Fruit fly (Drosophila melanogaster) whole organism, embryonic: ENCODE measurements around the gene CG16736.

Experiments used
- BEAF-32 ChIP-seq: fragments of 200-800 bp; sonication (Bioruptor generic); optimal IDR thresholded peaks from 3 replicates; lab custom pipeline; 2017; ENCODE audit warnings: missing biosample characterization, missing genetic modification characterization, mild to moderate bottlenecking, moderate library complexity, missing genetic modification reagents
- Bdp1 ChIP-seq: fragments of 200-800 bp; sonication (Bioruptor generic); optimal IDR thresholded peaks from 3 replicates; lab custom pipeline; 2016; ENCODE audit warnings: missing biosample characterization, missing genetic modification characterization
- CG10543 ChIP-seq: fragments of 200-800 bp; sonication (Bioruptor generic); optimal IDR thresholded peaks from 3 replicates; lab custom pipeline; 2017; ENCODE audit warnings: missing biosample characterization, mild to moderate bottlenecking, missing genetic modification characterization, moderate library complexity
- CG11398 ChIP-seq: fragments of 200-800 bp; sonication (Bioruptor generic); optimal IDR thresholded peaks from 2 replicates; lab custom pipeline; 2016; ENCODE audit warnings: missing biosample characterization, missing genetic modification characterization
- CG11723 ChIP-seq: fragments of 200-800 bp; sonication (Bioruptor generic); optimal IDR thresholded peaks from 2 replicates; lab custom pipeline; 2017; ENCODE audit warnings: missing biosample characterization, mild to moderate bottlenecking, missing genetic modification characterization
- CG12155 ChIP-seq: fragments of 200-800 bp; sonication (Bioruptor generic); optimal IDR thresholded peaks from 3 replicates; lab custom pipeline; 2016; ENCODE audit warnings: missing biosample characterization, missing genetic modification characterization
- CG12219 ChIP-seq: fragments of 200-800 bp; sonication (Bioruptor generic); optimal IDR thresholded peaks from 3 replicates; lab custom pipeline; 2018; ENCODE audit warnings: missing biosample characterization, mild to moderate bottlenecking, missing genetic modification characterization
- CG12769 ChIP-seq: fragments of 200-800 bp; sonication (Bioruptor generic); optimal IDR thresholded peaks from 2 replicates; lab custom pipeline; 2019; ENCODE audit warnings: missing biosample characterization, mild to moderate bottlenecking, missing genetic modification characterization, moderate library complexity
- CG14860 ChIP-seq: fragments of 200-800 bp; sonication (Bioruptor generic); IDR thresholded peaks from 3 replicates; pipeline ENCODE4 v1.3.6; 2022; ENCODE audit warnings: missing biosample characterization, missing genetic modification characterization; ENCODE audit not compliant: partially characterized antibody
- CG15073 ChIP-seq: fragments of 200-800 bp; sonication (Bioruptor generic); optimal IDR thresholded peaks from 2 replicates; lab custom pipeline; 2016; ENCODE audit warnings: missing biosample characterization, missing genetic modification characterization
- CG17186 ChIP-seq: fragments of 200-800 bp; sonication (Bioruptor generic); optimal IDR thresholded peaks from 3 replicates; lab custom pipeline; 2017; ENCODE audit warnings: missing biosample characterization, missing genetic modification reagents, missing genetic modification characterization
- CG18476 ChIP-seq: fragments of 200-800 bp; sonication (Bioruptor generic); optimal IDR thresholded peaks from 2 replicates; lab custom pipeline; 2016; ENCODE audit warnings: missing biosample characterization, mild to moderate bottlenecking, missing genetic modification characterization
- CG18599 ChIP-seq: fragments of 200-800 bp; sonication (Bioruptor generic); optimal IDR thresholded peaks from 3 replicates; lab custom pipeline; 2017; ENCODE audit warnings: missing biosample characterization, missing genetic modification characterization, mild to moderate bottlenecking, moderate library complexity, missing genetic modification reagents
- CG34224 ChIP-seq: fragments of 200-800 bp; sonication (Bioruptor generic); IDR thresholded peaks from 3 replicates; pipeline ENCODE4 v1.3.6; 2022; ENCODE audit warnings: missing biosample characterization, missing genetic modification characterization; ENCODE audit not compliant: partially characterized antibody
- CG42726 ChIP-seq: fragments of 200-800 bp; sonication (Bioruptor generic); IDR thresholded peaks from 2 replicates; pipeline ENCODE4 v1.3.6; 2022; ENCODE audit warnings: missing biosample characterization, missing genetic modification characterization; ENCODE audit not compliant: partially characterized antibody
- CG4424 ChIP-seq: fragments of 200-800 bp; sonication (Bioruptor generic); optimal IDR thresholded peaks from 3 replicates; lab custom pipeline; 2016; ENCODE audit warnings: missing biosample characterization, missing genetic modification characterization
- CG4707 ChIP-seq: fragments of 200-800 bp; sonication (Bioruptor generic); optimal IDR thresholded peaks from 2 replicates; lab custom pipeline; 2018; ENCODE audit warnings: missing biosample characterization, mild to moderate bottlenecking, missing genetic modification characterization, moderate library complexity
- CG6654 ChIP-seq: fragments of 200-800 bp; sonication (Bioruptor generic); optimal IDR thresholded peaks from 2 replicates; lab custom pipeline; 2017; ENCODE audit warnings: missing biosample characterization, mild to moderate bottlenecking, missing genetic modification characterization
- CG8290 ChIP-seq, 3 experiments: fragments of 200-800 bp; sonication (Bioruptor generic); optimal IDR thresholded peaks; 2 replicates each; lab custom pipeline; 2016 to 2019; ENCODE audit warnings: missing biosample characterization in 3 of 3, missing genetic modification characterization in 3 of 3, mild to moderate bottlenecking in 2 of 3, moderate library complexity in 1 of 3
- CG8478 ChIP-seq: fragments of >200 bp; optimal IDR thresholded peaks from 2 replicates; lab custom pipeline; 2018
- CTCF ChIP-seq: fragments of 200-800 bp; sonication (Bioruptor generic); optimal IDR thresholded peaks from 2 replicates; lab custom pipeline; 2017; ENCODE audit warnings: missing biosample characterization, mild to moderate bottlenecking, missing genetic modification characterization, moderate library complexity
- Doc2 ChIP-seq: fragments of 200-800 bp; sonication (Bioruptor generic); IDR thresholded peaks from 2 replicates; pipeline ENCODE4 v1.3.6; 2022; ENCODE audit warnings: missing biosample characterization, missing genetic modification characterization
- Dref ChIP-seq: fragments of 200-800 bp; sonication (Bioruptor generic); IDR thresholded peaks from 2 replicates; pipeline ENCODE4 v1.3.6; 2022; ENCODE audit warnings: missing biosample characterization, missing genetic modification characterization
- E2f1 ChIP-seq: fragments of 200-800 bp; sonication (Bioruptor generic); IDR thresholded peaks from 2 replicates; pipeline ENCODE4 v1.3.6; 2022; ENCODE audit warnings: missing biosample characterization, missing genetic modification characterization
- E2f2 ChIP-seq: fragments of 200-800 bp; sonication (Bioruptor generic); IDR thresholded peaks from 2 replicates; pipeline ENCODE4 v1.3.6; 2022; ENCODE audit warnings: missing biosample characterization, missing genetic modification characterization
- Ets65A ChIP-seq: fragments of 200-800 bp; sonication (Bioruptor generic); peaks from one replicate; lab custom pipeline; 2016; ENCODE audit warnings: missing biosample characterization, missing genetic modification characterization
- Ets97D ChIP-seq: fragments of 200-800 bp; sonication (Bioruptor generic); optimal IDR thresholded peaks from 3 replicates; lab custom pipeline; 2016; ENCODE audit warnings: missing biosample characterization, missing genetic modification characterization
- Gsc ChIP-seq: fragments of 200-800 bp; sonication (Bioruptor generic); IDR thresholded peaks from 2 replicates; pipeline ENCODE4 v1.3.6; 2022; ENCODE audit warnings: missing biosample characterization, missing genetic modification characterization
- HLH3B ChIP-seq: fragments of 200-800 bp; sonication (Bioruptor generic); IDR thresholded peaks from 2 replicates; pipeline ENCODE4 v1.3.6; 2022; ENCODE audit warnings: missing biosample characterization, missing genetic modification characterization
- Hr51 ChIP-seq, 2 experiments: fragments of 200-800 bp; sonication (Bioruptor generic); optimal IDR thresholded peaks; 2 replicates in 1 of 2; 3 replicates in 1 of 2; lab custom pipeline; 2016 to 2018; ENCODE audit warnings: missing biosample characterization in 2 of 2, missing genetic modification characterization in 2 of 2, mild to moderate bottlenecking in 1 of 2, moderate library complexity in 1 of 2
- MBD-R2 ChIP-seq: fragments of 200-800 bp; sonication (Bioruptor generic); IDR thresholded peaks from 2 replicates; pipeline ENCODE4 v1.3.6; 2022; ENCODE audit warnings: missing biosample characterization, missing genetic modification characterization
- Ptx1 ChIP-seq: fragments of 200-800 bp; sonication (Bioruptor generic); IDR thresholded peaks from 2 replicates; pipeline ENCODE4 v1.3.6; 2022; ENCODE audit warnings: missing biosample characterization, missing genetic modification characterization
- ab ChIP-seq: fragments of 200-800 bp; sonication (Bioruptor generic); optimal IDR thresholded peaks from 2 replicates; lab custom pipeline; 2016; ENCODE audit warnings: missing biosample characterization, missing genetic modification characterization
- ac ChIP-seq: fragments of 200-800 bp; sonication (Bioruptor generic); optimal IDR thresholded peaks from 3 replicates; lab custom pipeline; 2017; ENCODE audit warnings: missing biosample characterization, mild to moderate bottlenecking, missing genetic modification characterization
- btn ChIP-seq: fragments of 200-800 bp; sonication (Bioruptor generic); optimal IDR thresholded peaks from 2 replicates; lab custom pipeline; 2016; ENCODE audit warnings: missing biosample characterization, missing genetic modification characterization
- cad ChIP-seq: fragments of >200 bp; optimal IDR thresholded peaks from 2 replicates; lab custom pipeline; 2017; ENCODE audit warnings: missing biosample characterization, missing genetic modification characterization
- dmrt99B ChIP-seq: fragments of 200-800 bp; sonication (Bioruptor generic); optimal IDR thresholded peaks from 2 replicates; lab custom pipeline; 2018; ENCODE audit warnings: missing biosample characterization, mild to moderate bottlenecking, missing genetic modification characterization, moderate library complexity
- emc ChIP-seq: fragments of 200-800 bp; sonication (Bioruptor generic); optimal IDR thresholded peaks from 2 replicates; lab custom pipeline; 2016; ENCODE audit warnings: missing biosample characterization, missing genetic modification characterization
- gcm ChIP-seq: fragments of 200-800 bp; sonication (Bioruptor generic); optimal IDR thresholded peaks from 2 replicates; lab custom pipeline; 2019; ENCODE audit warnings: missing biosample characterization, mild to moderate bottlenecking, missing genetic modification characterization, moderate library complexity
- gem ChIP-seq: fragments of 200-800 bp; sonication (Bioruptor generic); optimal IDR thresholded peaks from 2 replicates; lab custom pipeline; 2019; ENCODE audit warnings: missing biosample characterization, mild to moderate bottlenecking, missing genetic modification characterization, moderate library complexity
- gfzf ChIP-seq: fragments of 200-800 bp; sonication (Bioruptor generic); optimal IDR thresholded peaks from 2 replicates; lab custom pipeline; 2016; ENCODE audit warnings: missing biosample characterization, mild to moderate bottlenecking, missing genetic modification characterization, moderate library complexity
- gro ChIP-seq: fragments of 200-800 bp; sonication (Bioruptor generic); optimal IDR thresholded peaks from 2 replicates; lab custom pipeline; 2016; ENCODE audit warnings: missing biosample characterization, missing genetic modification characterization
- jing ChIP-seq: fragments of 200-800 bp; sonication (Bioruptor generic); optimal IDR thresholded peaks from 2 replicates; lab custom pipeline; 2018; ENCODE audit warnings: missing biosample characterization, mild to moderate bottlenecking, missing genetic modification characterization
- knrl ChIP-seq: fragments of 200-800 bp; sonication (Bioruptor generic); IDR thresholded peaks from 3 replicates; pipeline ENCODE4 v1.3.6; 2022; ENCODE audit warnings: missing biosample characterization, missing genetic modification characterization; ENCODE audit not compliant: partially characterized antibody
- maf-S ChIP-seq: fragments of 200-800 bp; sonication (Bioruptor generic); optimal IDR thresholded peaks from 2 replicates; lab custom pipeline; 2016; ENCODE audit warnings: missing biosample characterization, missing genetic modification characterization
- nom ChIP-seq: fragments of 200-800 bp; sonication (Bioruptor generic); optimal IDR thresholded peaks from 2 replicates; lab custom pipeline; 2017; ENCODE audit warnings: missing biosample characterization, missing genetic modification characterization, mild to moderate bottlenecking, moderate library complexity, missing genetic modification reagents
- pita ChIP-seq: fragments of 200-800 bp; sonication (Bioruptor generic); optimal IDR thresholded peaks from 2 replicates; lab custom pipeline; 2017; ENCODE audit warnings: missing biosample characterization, mild to moderate bottlenecking, missing genetic modification characterization
- ro ChIP-seq: fragments of 200-800 bp; sonication (Bioruptor generic); IDR thresholded peaks from 2 replicates; pipeline ENCODE4 v1.3.6; 2022; ENCODE audit warnings: missing biosample characterization, missing genetic modification characterization
- vnd ChIP-seq: fragments of 200-800 bp; sonication (Bioruptor generic); IDR thresholded peaks from 3 replicates; pipeline ENCODE4 v1.3.6; 2022; ENCODE audit warnings: missing biosample characterization, missing genetic modification characterization; ENCODE audit not compliant: partially characterized antibody

Gene CG16736

dm6 chr3R:9258252-9259225, 1.0 kb upstream of the CG16736 start, which contains the start of the genes Ibf2 and Ibf1 (continued):
- TF ChIP-seq CG12155 (GFP tag; lab: Kevin White, UChicago), result no peak
- no peak for TF ChIP-seq Ptx1 (GFP tag; lab: Robert Waterston, UW)
- peak; percentile 90 for TF ChIP-seq CG8290 (GFP tag; optimal IDR thresholded peaks at IDR 0.05; lab: Kevin White, UChicago)
- TF ChIP-seq CG8290 (tag; optimal IDR thresholded peaks at IDR 0.05; lab: Kevin White, UChicago), result peak; percentile 66 to 86
- no peak for TF ChIP-seq gro (GFP tag; lab: Kevin White, UChicago)
- TF ChIP-seq CG11398 (GFP tag; lab: Kevin White, UChicago), result no peak
- no peak for TF ChIP-seq ac (GFP tag; lab: Kevin White, UChicago)
- TF ChIP-seq pita (GFP tag; lab: Kevin White, UChicago), result no peak
- no peak for TF ChIP-seq CG12219 (GFP tag; lab: Kevin White, UChicago)
- TF ChIP-seq CG14860 (GFP tag; lab: Robert Waterston, UW), result peak; percentile 75
- TF ChIP-seq emc, result no peak
- TF ChIP-seq CG4424 (GFP tag; lab: Kevin White, UChicago), result no peak
- no peak for TF ChIP-seq cad (GFP tag; lab: Kevin White, UChicago)
- TF ChIP-seq dmrt99B (tag; lab: Kevin White, UChicago), result no peak
- peak; percentile 84 for TF ChIP-seq Dref (GFP tag; lab: Robert Waterston, UW)
- TF ChIP-seq CG8478 (lab: Kevin White, UChicago), result no peak
- no peak for TF ChIP-seq nom (GFP tag; lab: Kevin White, UChicago)
- no peak for TF ChIP-seq Gsc (GFP tag; lab: Robert Waterston, UW)
- peak; percentile 60 for TF ChIP-seq E2f2 (GFP tag; lab: Robert Waterston, UW)
- no peak for TF ChIP-seq maf-S (GFP tag; lab: Kevin White, UChicago)
- TF ChIP-seq Doc2 (GFP tag; lab: Robert Waterston, UW), result no peak
- no peak for TF ChIP-seq E2f1 (GFP tag; lab: Robert Waterston, UW)
- peak; percentile 63 for TF ChIP-seq CTCF (GFP tag; lab: Kevin White, UChicago)
- peak; percentile 79 for TF ChIP-seq vnd
- TF ChIP-seq jing (GFP tag; lab: Kevin White, UChicago), result no peak
- TF ChIP-seq CG12769, result no peak
- TF ChIP-seq ab (GFP tag; lab: Kevin White, UChicago), result no peak
- TF ChIP-seq Ets65A (GFP tag; lab: Kevin White, UChicago), result no peak
- TF ChIP-seq ro, result no peak
- TF ChIP-seq CG18599 (GFP tag; lab: Kevin White, UChicago), result no peak
- peak; percentile 58 for TF ChIP-seq MBD-R2 (GFP tag; lab: Robert Waterston, UW)
- no peak for TF ChIP-seq CG4707 (GFP tag; lab: Kevin White, UChicago)
- no peak for TF ChIP-seq gem (tag; lab: Kevin White, UChicago)
- no peak for TF ChIP-seq Ets97D
- peak; percentile 82 for TF ChIP-seq CG34224 (GFP tag; lab: Robert Waterston, UW)
- no peak for TF ChIP-seq CG15073 (GFP tag; lab: Kevin White, UChicago)
- peak; percentile 81 for TF ChIP-seq BEAF-32 (GFP tag; lab: Kevin White, UChicago)
- no peak for TF ChIP-seq Hr51 (GFP tag; optimal IDR thresholded peaks at IDR 0.05; lab: Kevin White, UChicago)
- TF ChIP-seq knrl (GFP tag; lab: Robert Waterston, UW), result peak; percentile 80
- TF ChIP-seq CG10543 (GFP tag; lab: Kevin White, UChicago), result no peak
- TF ChIP-seq gfzf (GFP tag; lab: Kevin White, UChicago), result no peak
- TF ChIP-seq Bdp1, result no peak
- TF ChIP-seq btn (GFP tag; lab: Kevin White, UChicago), result no peak
- peak; percentile 89 for TF ChIP-seq CG42726 (GFP tag; lab: Robert Waterston, UW)
- TF ChIP-seq gcm (GFP tag; lab: Kevin White, UChicago), result no peak
- no peak for TF ChIP-seq HLH3B (GFP tag; lab: Robert Waterston, UW)
- TF ChIP-seq CG18476 (GFP tag; lab: Kevin White, UChicago), result peak; percentile 86
- no peak for TF ChIP-seq CG17186
- TF ChIP-seq CG6654 (GFP tag; lab: Kevin White, UChicago), result no peak
- TF ChIP-seq CG11723 (GFP tag; lab: Kevin White, UChicago), result no peak
